Worm (Caenorhabditis elegans) whole organism, L2 larva: ENCODE data around the gene F57C12.6.

Experiments used
- R02D3.7 ChIP-seq: fragments of 150-350 bp; optimal IDR thresholded peaks from 2 replicates; lab custom pipeline; 2014; ENCODE audit warnings: missing biosample characterization, missing genetic modification characterization
- nhr-25 ChIP-seq: fragments of 150-350 bp; sonication (generic microtip); optimal IDR thresholded peaks from 3 replicates; lab custom pipeline; 2014; ENCODE audit warnings: missing biosample characterization, missing genetic modification characterization
- unc-55 ChIP-seq: fragments of 150-350 bp; sonication (generic microtip); optimal IDR thresholded peaks from 3 replicates; lab custom pipeline; 2014; ENCODE audit warnings: missing biosample characterization, missing genetic modification reagents, missing genetic modification characterization

- TF ChIP-seq nhr-25 = peak; percentile 11
- no peak for TF ChIP-seq R02D3.7
- no peak for TF ChIP-seq unc-55 (GFP tag; lab: Kevin White, UChicago)
These were observed 31.9 kb upstream of the F57C12.6 start for ce11 chrX:585598-586217.
